Worm (Caenorhabditis elegans) whole organism, L4 larva: ENCODE measurements around the gene C29E4.17.

Source experiments
- daf-12 ChIP-seq: fragments of 150-350 bp; optimal IDR thresholded peaks from 2 replicates; lab custom pipeline; 2014; ENCODE audit warnings: missing biosample characterization, missing genetic modification reagents, missing genetic modification characterization
- egl-27 ChIP-seq: sonication (generic microtip); optimal IDR thresholded peaks from 3 replicates; lab custom pipeline; 2017; ENCODE audit warnings: missing biosample characterization, missing genetic modification reagents, missing genetic modification characterization
- lin-15B ChIP-seq: fragments of 150-350 bp; sonication (generic microtip); optimal IDR thresholded peaks from 3 replicates; lab custom pipeline; 2014; ENCODE audit warnings: missing biosample characterization, missing genetic modification characterization
- nhr-28 ChIP-seq: fragments of 150-350 bp; optimal IDR thresholded peaks from 2 replicates; lab custom pipeline; 2014; ENCODE audit warnings: missing biosample characterization, missing genetic modification characterization
- nhr-6 ChIP-seq: fragments of 150-350 bp; optimal IDR thresholded peaks from 2 replicates; lab custom pipeline; 2014; ENCODE audit warnings: missing biosample characterization, missing genetic modification characterization

ce11 chrIII:7946968-7947491, 24.7 kb downstream of the C29E4.17 start, which contains the start of gene gsto-1:
- no peak for TF ChIP-seq daf-12 (tag; lab: Kevin White, UChicago)
- TF ChIP-seq lin-15B: no peak
- no peak for TF ChIP-seq nhr-6 (tag; lab: Kevin White, UChicago)
- no peak for TF ChIP-seq nhr-28
- no peak for TF ChIP-seq egl-27 (tag; lab: Kevin White, UChicago)
